Worm (Caenorhabditis elegans): ENCODE measurements around the gene prdh-1.

ce11 chrIV:13919207-13919759, 42.9 kb upstream of the prdh-1 start:
- TF ChIP-seq nhr-12 (tag; optimal IDR thresholded peaks at IDR 0.05) = no peak
- TF ChIP-seq pqm-1 (tag; optimal IDR thresholded peaks at IDR 0.05) = peak; percentile 100
- TF ChIP-seq lin-39 (tag; optimal IDR thresholded peaks at IDR 0.05) = no peak
- TF ChIP-seq swsn-7 (tag; optimal IDR thresholded peaks at IDR 0.05) = no peak
